3 worm cellular contexts compared by ENCODE assay signal in the genomic region with DNA sequence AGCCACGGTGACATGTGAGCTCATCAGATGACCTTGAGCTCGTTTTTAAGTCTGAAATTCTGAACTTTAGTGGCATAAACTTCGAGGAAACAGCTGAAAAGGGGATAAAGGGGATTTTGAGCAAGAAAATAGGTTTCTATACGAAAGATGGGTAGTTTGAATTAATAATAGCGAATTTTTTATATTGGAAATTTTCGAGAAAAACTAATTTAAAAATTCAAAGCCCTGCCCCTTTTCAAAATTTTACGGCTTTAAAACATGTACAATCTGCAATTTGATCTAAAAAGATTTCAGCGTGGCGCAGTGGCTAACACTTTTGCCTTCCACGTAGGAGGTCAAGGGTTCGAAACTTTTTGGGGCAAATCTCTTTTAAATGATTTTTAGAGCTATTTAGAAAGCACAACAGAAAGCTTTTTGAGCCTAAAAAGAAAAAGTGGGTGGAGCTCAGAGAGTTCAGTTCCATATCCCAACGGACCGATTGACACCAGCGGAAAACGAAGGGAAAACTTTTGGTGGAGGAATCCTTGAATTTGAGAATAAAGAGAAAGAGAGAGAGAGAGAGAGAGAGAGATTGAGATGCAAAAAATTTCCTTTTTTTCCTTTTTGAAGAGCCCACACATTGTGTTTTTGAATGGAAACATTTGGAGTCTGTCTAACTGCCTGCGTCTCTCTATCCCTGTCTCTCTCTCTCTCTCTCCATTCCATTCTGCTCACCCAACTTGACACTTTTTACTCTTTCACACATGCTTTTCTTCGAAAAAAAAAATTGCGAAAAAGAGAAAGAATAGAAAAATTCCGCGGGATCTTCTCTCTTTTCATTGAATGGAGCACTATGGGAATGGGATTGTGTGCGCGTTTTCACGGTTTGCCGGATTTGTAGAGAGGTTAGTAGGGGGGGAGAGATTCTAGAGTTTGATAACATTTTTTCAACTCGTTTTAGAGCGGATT.
TF ChIP-seq lines count a peak whose summit lies in the region.

A gene (minus strand): TSS at position 51 of the 948 bp plus-strand sequence.

TF ChIP-seq in whole organism, L1 larva, 84 proteins besides CTCF, POLR2A, EP300 and RAD21 (continued from another document and continues in another):
- no peak for TF ChIP-seq hpl-2 (GFP tag; optimal IDR thresholded peaks at IDR 0.05; lab: Kevin White, UChicago)
- TF ChIP-seq hlh-17 (GFP tag; optimal IDR thresholded peaks at IDR 0.05; lab: Kevin White, UChicago; ENCODE audit: borderline replicate concordance): no peak
- peak in 1 of 2 experiments; percentile 33 for TF ChIP-seq lin-35 (GFP tag; optimal IDR thresholded peaks at IDR 0.05; lab: Kevin White, UChicago)
- TF ChIP-seq unc-86 (tag; optimal IDR thresholded peaks at IDR 0.05; lab: Kevin White, UChicago): peak; percentile 15
- no peak for TF ChIP-seq nhr-11 (tag; optimal IDR thresholded peaks at IDR 0.05; lab: Kevin White, UChicago)
- peak; percentile 72 for TF ChIP-seq fkh-10 (GFP tag; optimal IDR thresholded peaks at IDR 0.05; lab: Kevin White, UChicago)
- no peak for TF ChIP-seq blmp-1 (tag; optimal IDR thresholded peaks at IDR 0.05; lab: Kevin White, UChicago)
- TF ChIP-seq nhr-85 (tag; lab: Kevin White, UChicago): peak; percentile 15
- TF ChIP-seq dpl-1 (GFP tag; optimal IDR thresholded peaks at IDR 0.05; lab: Kevin White, UChicago): peak in 2 of 3 experiments; percentile 9 to 25
- TF ChIP-seq nhr-76 (tag; optimal IDR thresholded peaks at IDR 0.05; lab: Kevin White, UChicago): no peak
- TF ChIP-seq ets-5 (GFP tag; IDR thresholded peaks at IDR 0.05; lab: Robert Waterston, UW): no peak
- TF ChIP-seq snu-23 (GFP tag; optimal IDR thresholded peaks at IDR 0.05; lab: Kevin White, UChicago): no peak
- no peak for TF ChIP-seq sptf-1 (tag; optimal IDR thresholded peaks at IDR 0.05; lab: Kevin White, UChicago)
- TF ChIP-seq fkh-4 (tag; optimal IDR thresholded peaks at IDR 0.05; lab: Kevin White, UChicago; ENCODE audit: borderline replicate concordance): no peak
- TF ChIP-seq nhr-20 (tag; optimal IDR thresholded peaks at IDR 0.05; lab: Kevin White, UChicago): no peak
- no peak for TF ChIP-seq hlh-4 (tag; optimal IDR thresholded peaks at IDR 0.05; lab: Kevin White, UChicago)
- no peak for TF ChIP-seq egl-27 (tag; optimal IDR thresholded peaks at IDR 0.05; lab: Kevin White, UChicago)
- TF ChIP-seq ceh-82 (tag; optimal IDR thresholded peaks at IDR 0.05; lab: Kevin White, UChicago): peak in 1 of 3 experiments; percentile 55
- no peak for TF ChIP-seq nhr-77 (tag; optimal IDR thresholded peaks at IDR 0.05; lab: Kevin White, UChicago)
- no peak for TF ChIP-seq nhr-12 (tag; optimal IDR thresholded peaks at IDR 0.05; lab: Kevin White, UChicago)
- TF ChIP-seq ztf-4 (tag; optimal IDR thresholded peaks at IDR 0.05; lab: Kevin White, UChicago): no peak
- TF ChIP-seq ztf-11 (tag; optimal IDR thresholded peaks at IDR 0.05; lab: Kevin White, UChicago): no peak
- no peak for TF ChIP-seq C34B4.2 (tag; optimal IDR thresholded peaks at IDR 0.05; lab: Kevin White, UChicago)
- no peak for TF ChIP-seq unc-130 (tag; optimal IDR thresholded peaks at IDR 0.05; lab: Kevin White, UChicago)
- peak; percentile 26 for TF ChIP-seq rnt-1 (tag; optimal IDR thresholded peaks at IDR 0.05; lab: Kevin White, UChicago)
- TF ChIP-seq pag-3 (tag; optimal IDR thresholded peaks at IDR 0.05; lab: Kevin White, UChicago; ENCODE audit: borderline replicate concordance, insufficient read depth): no peak
- TF ChIP-seq pqm-1 (tag; optimal IDR thresholded peaks at IDR 0.05; lab: Kevin White, UChicago): no peak
- TF ChIP-seq ceh-88 (GFP tag; IDR thresholded peaks at IDR 0.05; lab: Robert Waterston, UW): no peak
- TF ChIP-seq mdl-1 (tag; optimal IDR thresholded peaks at IDR 0.05; lab: Kevin White, UChicago): no peak
- TF ChIP-seq fkh-8 (tag; optimal IDR thresholded peaks at IDR 0.05; lab: Kevin White, UChicago): peak; percentile 6
- no peak for TF ChIP-seq lir-3 (tag; optimal IDR thresholded peaks at IDR 0.05; lab: Kevin White, UChicago; ENCODE audit: poor library complexity)
- no peak for TF ChIP-seq fos-1 (tag; optimal IDR thresholded peaks at IDR 0.05; lab: Kevin White, UChicago)
- TF ChIP-seq nhr-47 (tag; optimal IDR thresholded peaks at IDR 0.05; lab: Kevin White, UChicago): peak; percentile 40
- peak; percentile 35 for TF ChIP-seq nhr-71 (tag; optimal IDR thresholded peaks at IDR 0.05; lab: Kevin White, UChicago)
- no peak for TF ChIP-seq egl-13 (tag; optimal IDR thresholded peaks at IDR 0.05; lab: Kevin White, UChicago)
- no peak for TF ChIP-seq pax-3 (tag; optimal IDR thresholded peaks at IDR 0.05; lab: Kevin White, UChicago)
- no peak for TF ChIP-seq unc-30 (tag; optimal IDR thresholded peaks at IDR 0.05; lab: Kevin White, UChicago)
- no peak for TF ChIP-seq nhr-84 (tag; optimal IDR thresholded peaks at IDR 0.05; lab: Kevin White, UChicago)
- peak; percentile 6 to 20 for TF ChIP-seq efl-1 (optimal IDR thresholded peaks at IDR 0.05; lab: Kevin White, UChicago)
- TF ChIP-seq efl-1 (GFP tag; optimal IDR thresholded peaks at IDR 0.05 in 1 of 2; lab: Kevin White, UChicago): peak; percentile 3 to 88
- no peak for TF ChIP-seq ceh-90 (tag; optimal IDR thresholded peaks at IDR 0.05; lab: Kevin White, UChicago)

TF ChIP-seq in whole organism, L4 larva, 104 proteins besides CTCF, POLR2A, EP300 and RAD21 (continued from another document and continues in another):
- TF ChIP-seq hmg-1.1 (GFP tag; IDR thresholded peaks at IDR 0.05; lab: Robert Waterston, UW) (no peak), ceh-62 (tag; optimal IDR thresholded peaks at IDR 0.05; lab: Kevin White, UChicago) (no peak), lin-39 (tag; optimal IDR thresholded peaks at IDR 0.05; lab: Kevin White, UChicago) (no peak), lir-3 (tag; optimal IDR thresholded peaks at IDR 0.05; lab: Kevin White, UChicago) (peak; percentile 45), zip-2 (tag; optimal IDR thresholded peaks at IDR 0.05; lab: Kevin White, UChicago) (no peak), spr-1 (tag; optimal IDR thresholded peaks at IDR 0.05; lab: Kevin White, UChicago) (peak; percentile 6), lin-13 (GFP tag; optimal IDR thresholded peaks at IDR 0.05; lab: Kevin White, UChicago) (peak; percentile 34), mxl-2 (GFP tag; conservative IDR thresholded peaks at IDR 0.05; lab: Robert Waterston, UW) (peak; percentile 46; the same call in 1 of the 2 replicates), Y105C5A.15 (GFP tag; IDR thresholded peaks at IDR 0.05; lab: Robert Waterston, UW) (peak; percentile 88), zag-1 (tag; optimal IDR thresholded peaks at IDR 0.05; lab: Kevin White, UChicago) (no peak), zfp-3 (GFP tag; conservative IDR thresholded peaks at IDR 0.05; lab: Robert Waterston, UW) (no peak), dmd-9 (GFP tag; IDR thresholded peaks at IDR 0.05; lab: Robert Waterston, UW) (no peak), rbr-2 (tag; optimal IDR thresholded peaks at IDR 0.05; lab: Kevin White, UChicago) (no peak), sdz-12 (GFP tag; optimal IDR thresholded peaks at IDR 0.05; lab: Kevin White, UChicago) (no peak), nhr-41 (GFP tag; IDR thresholded peaks at IDR 0.05; lab: Robert Waterston, UW) (no peak), dmd-6 (GFP tag; IDR thresholded peaks at IDR 0.05; lab: Robert Waterston, UW) (no peak), nhr-102 (tag; optimal IDR thresholded peaks at IDR 0.05; lab: Kevin White, UChicago) (no peak), unc-130 (GFP tag; optimal IDR thresholded peaks at IDR 0.05; lab: Kevin White, UChicago) (no peak), lin-29 (GFP tag; IDR thresholded peaks at IDR 0.05; lab: Robert Waterston, UW) (no peak), tra-1 (GFP tag; IDR thresholded peaks at IDR 0.05; lab: Robert Waterston, UW) (0 out of 2 replicates have a peak, but pooled peaks have one; percentile 54), nhr-25 (tag; optimal IDR thresholded peaks at IDR 0.05; lab: Kevin White, UChicago; ENCODE audit: borderline replicate concordance, insufficient read depth) (no peak), ceh-32 (tag; optimal IDR thresholded peaks at IDR 0.05; lab: Kevin White, UChicago; ENCODE audit: poor library complexity) (no peak), vab-7 (GFP tag; IDR thresholded peaks at IDR 0.05; lab: Robert Waterston, UW) (peak; percentile 67; the same call in 1 of the 2 replicates), snpc-1.2 (GFP tag; IDR thresholded peaks at IDR 0.05; lab: Robert Waterston, UW) (peak; percentile 63), aha-1 (tag; lab: Kevin White, UChicago) (peak; percentile 95), ctbp-1 (GFP tag; IDR thresholded peaks at IDR 0.05; lab: Robert Waterston, UW) (peak; percentile 33; the same call in 1 of the 2 replicates), ztf-11 (tag; optimal IDR thresholded peaks at IDR 0.05; lab: Kevin White, UChicago) (no peak), F26F4.8 (GFP tag; conservative IDR thresholded peaks at IDR 0.05; lab: Robert Waterston, UW) (peak; percentile 76), Y75B8A.6 (GFP tag; IDR thresholded peaks at IDR 0.05; lab: Robert Waterston, UW) (no peak), lsy-2 (tag; optimal IDR thresholded peaks at IDR 0.05; lab: Kevin White, UChicago) (no peak), duxl-1 (tag; optimal IDR thresholded peaks at IDR 0.05; lab: Kevin White, UChicago; ENCODE audit: poor library complexity) (peak; percentile 43), spr-3 (GFP tag; optimal IDR thresholded peaks at IDR 0.05; lab: Kevin White, UChicago) (no peak), daf-16 (GFP tag; optimal IDR thresholded peaks at IDR 0.05; lab: Kevin White, UChicago) (peak in 1 of 2 experiments; percentile 5), daf-16 (tag; optimal IDR thresholded peaks at IDR 0.05; lab: Kevin White, UChicago) (peak; percentile 15), aly-2 (tag; optimal IDR thresholded peaks at IDR 0.05; lab: Kevin White, UChicago) (no peak), daf-12 (tag; optimal IDR thresholded peaks at IDR 0.05; lab: Kevin White, UChicago) (no peak), Y5F2A.4 (GFP tag; optimal IDR thresholded peaks at IDR 0.05; lab: Kevin White, UChicago) (peak; percentile 65), F44E2.7 (GFP tag; IDR thresholded peaks at IDR 0.05; lab: Robert Waterston, UW) (0 out of 2 replicates have a peak, but pooled peaks have one; percentile 59), ZK546.5 (tag; optimal IDR thresholded peaks at IDR 0.05; lab: Kevin White, UChicago) (no peak), T26A8.4 (GFP tag; IDR thresholded peaks at IDR 0.05; lab: Robert Waterston, UW) (no peak), daf-8 (GFP tag; IDR thresholded peaks at IDR 0.05; lab: Robert Waterston, UW) (0 out of 2 replicates have a peak, but pooled peaks have one; percentile 38), egl-43 (GFP tag; IDR thresholded peaks at IDR 0.05; lab: Robert Waterston, UW) (peak; percentile 55)

TF ChIP-seq in whole organism, young adult, 124 proteins besides CTCF, POLR2A, EP300 and RAD21 (continued from another document):
- TF ChIP-seq ceh-79 (tag; optimal IDR thresholded peaks at IDR 0.05; lab: Kevin White, UChicago): peak; percentile 24
- TF ChIP-seq ZK185.1 (tag; optimal IDR thresholded peaks at IDR 0.05; lab: Kevin White, UChicago; ENCODE audit: poor library complexity, severe bottlenecking): peak; percentile 31
- no peak for TF ChIP-seq ceh-100 (GFP tag; IDR thresholded peaks at IDR 0.05; lab: Robert Waterston, UW)
- peak; percentile 82 for TF ChIP-seq ztf-25 (GFP tag; IDR thresholded peaks at IDR 0.05; lab: Robert Waterston, UW)
- no peak for TF ChIP-seq ama-1 (optimal IDR thresholded peaks at IDR 0.05; lab: Kevin White, UChicago)
- peak; percentile 52 to 77 for TF ChIP-seq ama-1 (GFP tag; optimal IDR thresholded peaks at IDR 0.05; lab: Kevin White, UChicago)
- no peak for TF ChIP-seq K11D2.4 (GFP tag; IDR thresholded peaks at IDR 0.05; lab: Robert Waterston, UW)
- TF ChIP-seq him-1 (tag; optimal IDR thresholded peaks at IDR 0.05; lab: Kevin White, UChicago): peak; percentile 35
- peak; percentile 93 for TF ChIP-seq tbp1 (GFP tag; optimal IDR thresholded peaks at IDR 0.05; lab: Kevin White, UChicago)
- TF ChIP-seq ztf-18 (tag; optimal IDR thresholded peaks at IDR 0.05; lab: Kevin White, UChicago): peak; percentile 64
- TF ChIP-seq madf-3 (GFP tag; IDR thresholded peaks at IDR 0.05; lab: Robert Waterston, UW): 0 out of 2 replicates have a peak, but pooled peaks have one; percentile 51
- peak; percentile 56; the same call in 1 of the 2 replicates for TF ChIP-seq D2030.7 (GFP tag; IDR thresholded peaks at IDR 0.05; lab: Robert Waterston, UW)
- TF ChIP-seq madf-8 (GFP tag; conservative IDR thresholded peaks at IDR 0.05; lab: Robert Waterston, UW): no peak
- TF ChIP-seq chd-7 (tag; optimal IDR thresholded peaks at IDR 0.05; lab: Kevin White, UChicago): peak; percentile 39
- no peak for TF ChIP-seq lag-1 (GFP tag; IDR thresholded peaks at IDR 0.05; lab: Robert Waterston, UW)
- TF ChIP-seq lin-54 (GFP tag; optimal IDR thresholded peaks at IDR 0.05; lab: Kevin White, UChicago): peak; percentile 30
- no peak for TF ChIP-seq let-526 (GFP tag; IDR thresholded peaks at IDR 0.05; lab: Robert Waterston, UW)
- no peak for TF ChIP-seq unc-62 (GFP tag; optimal IDR thresholded peaks at IDR 0.05; lab: Kevin White, UChicago)
- peak; percentile 27 for TF ChIP-seq zim-3 (tag; optimal IDR thresholded peaks at IDR 0.05; lab: Kevin White, UChicago)
- no peak for TF ChIP-seq cebp-1 (GFP tag; IDR thresholded peaks at IDR 0.05; lab: Robert Waterston, UW)
- TF ChIP-seq cebp-1 (tag; optimal IDR thresholded peaks at IDR 0.05; lab: Kevin White, UChicago): peak; percentile 4
- peak; percentile 48 for TF ChIP-seq attf-5 (GFP tag; optimal IDR thresholded peaks at IDR 0.05; lab: Kevin White, UChicago)
- TF ChIP-seq snpc-1.1 (tag; optimal IDR thresholded peaks at IDR 0.05; lab: Kevin White, UChicago; ENCODE audit: insufficient read depth): peak; percentile 47
- peak; percentile 92 for TF ChIP-seq lin-26 (GFP tag; IDR thresholded peaks at IDR 0.05; lab: Robert Waterston, UW)
- no peak for TF ChIP-seq ztf-26 (tag; optimal IDR thresholded peaks at IDR 0.05; lab: Kevin White, UChicago)
- no peak for TF ChIP-seq Y95B8A.8 (GFP tag; IDR thresholded peaks at IDR 0.05; lab: Robert Waterston, UW)
